Fruit fly (Drosophila melanogaster): ENCODE results near the gene CG13721.

- no peak for TF ChIP-seq CG4496 (GFP tag; IDR thresholded peaks at IDR 0.05)
- no peak for TF ChIP-seq CG10348 (GFP tag; IDR thresholded peaks at IDR 0.05)
- TF ChIP-seq Pif1A (GFP tag; optimal IDR thresholded peaks at IDR 0.05), result no peak
- TF ChIP-seq CG8301 (tag; optimal IDR thresholded peaks at IDR 0.05), result no peak
- no peak for TF ChIP-seq CG9948 (tag; optimal IDR thresholded peaks at IDR 0.05)
- no peak for TF ChIP-seq rn (GFP tag; IDR thresholded peaks at IDR 0.05)
- TF ChIP-seq CG13204 (GFP tag; optimal IDR thresholded peaks at IDR 0.05), result no peak
- TF ChIP-seq CG32121 (GFP tag; IDR thresholded peaks at IDR 0.05), result no peak
- no peak for TF ChIP-seq Snoo (tag; optimal IDR thresholded peaks at IDR 0.05)
- no peak for TF ChIP-seq CG17806 (tag; optimal IDR thresholded peaks at IDR 0.05)
- no peak for TF ChIP-seq CG14655 (GFP tag; optimal IDR thresholded peaks at IDR 0.05)
- TF ChIP-seq CG34367 (tag; optimal IDR thresholded peaks at IDR 0.05), result no peak
- no peak for TF ChIP-seq gl (tag; optimal IDR thresholded peaks at IDR 0.05)
- TF ChIP-seq Ets98B (GFP tag; IDR thresholded peaks at IDR 0.05), result no peak
Measured at dm6 chr3L:4542530-4542929, 45.0 kb upstream of the CG13721 start.

Data from whole organism, pupa.